Worm (Caenorhabditis elegans) whole organism, L1 larva: ENCODE results near the gene fbxa-199.

Source experiments
- ama-1 ChIP-seq: fragments of 150-350 bp; optimal IDR thresholded peaks from 2 replicates; lab custom pipeline; 2014
- unc-130 ChIP-seq: fragments of 150-350 bp; optimal IDR thresholded peaks from 2 replicates; lab custom pipeline; 2017; ENCODE audit warnings: missing biosample characterization, missing genetic modification characterization, inconsistent platforms

- no peak for TF ChIP-seq ama-1 (lab: Kevin White, UChicago)
- TF ChIP-seq unc-130 (tag; lab: Kevin White, UChicago) = no peak
These were observed 37.5 kb upstream of the fbxa-199 start for ce11 chrV:15436133-15436532.
